Fruit fly (Drosophila melanogaster): Measurements from ENCODE around the gene CG8064.

dm6 chr3R:18296737-18297136, 13.3 kb downstream of the CG8064 start:
- no peak for TF ChIP-seq CG30403 (GFP tag; optimal IDR thresholded peaks at IDR 0.05)
- no peak for TF ChIP-seq CG12942 (GFP tag; optimal IDR thresholded peaks at IDR 0.05)
- TF ChIP-seq CG8765 (GFP tag; IDR thresholded peaks at IDR 0.05): no peak

Measured in whole organism, embryonic.